Fruit fly (Drosophila melanogaster): ENCODE results near the gene nkd.

nkd gene

dm6 chr3L:19079798-19080691 is 34.8 kb upstream of the nkd start (continued):
- TF ChIP-seq CG15269 (tag; optimal IDR thresholded peaks at IDR 0.05) (peak; percentile 38), CG17829 (tag; optimal IDR thresholded peaks at IDR 0.05) (no peak), Fer3 (tag; optimal IDR thresholded peaks at IDR 0.05) (peak; percentile 13), sima (GFP tag; optimal IDR thresholded peaks at IDR 0.05) (no peak), Mad (GFP tag; optimal IDR thresholded peaks at IDR 0.05) (no peak), CG30431 (GFP tag; optimal IDR thresholded peaks at IDR 0.05) (no peak), onecut (GFP tag; IDR thresholded peaks at IDR 0.05) (no peak), CG14710 (tag; optimal IDR thresholded peaks at IDR 0.05) (no peak), dysf (GFP tag; IDR thresholded peaks at IDR 0.05) (peak; percentile 19; the same call in 1 of the 3 replicates), MBD-R2 (GFP tag; IDR thresholded peaks at IDR 0.05) (no peak), CG12219 (GFP tag; optimal IDR thresholded peaks at IDR 0.05) (peak; percentile 18), dmrt11E (tag; optimal IDR thresholded peaks at IDR 0.05) (no peak), shn (GFP tag; optimal IDR thresholded peaks at IDR 0.05) (peak; percentile 27), CG10959 (GFP tag; IDR thresholded peaks at IDR 0.05) (no peak), CG12391 (tag; optimal IDR thresholded peaks at IDR 0.05) (peak; percentile 17), ac (GFP tag; optimal IDR thresholded peaks at IDR 0.05) (no peak), CG4854 (GFP tag; optimal IDR thresholded peaks at IDR 0.05) (no peak), CG9797 (GFP tag; optimal IDR thresholded peaks at IDR 0.05) (no peak), grn (GFP tag; optimal IDR thresholded peaks at IDR 0.05) (no peak), CG12104 (GFP tag; optimal IDR thresholded peaks at IDR 0.05) (no peak), usp (GFP tag; optimal IDR thresholded peaks at IDR 0.05) (no peak), CG4820 (GFP tag; optimal IDR thresholded peaks at IDR 0.05) (peak; percentile 1), Atf3 (GFP tag; optimal IDR thresholded peaks at IDR 0.05) (no peak), Bteb2 (GFP tag; optimal IDR thresholded peaks at IDR 0.05) (no peak), E2f1 (GFP tag; IDR thresholded peaks at IDR 0.05) (no peak), peb (GFP tag; IDR thresholded peaks at IDR 0.05) (no peak), CG15696 (tag; optimal IDR thresholded peaks at IDR 0.05) (no peak), CG9215 (GFP tag; IDR thresholded peaks at IDR 0.05) (no peak), CG2129 (GFP tag; IDR thresholded peaks at IDR 0.05; ENCODE audit: partially characterized antibody) (no peak), zf30C (GFP tag; optimal IDR thresholded peaks at IDR 0.05) (no peak), CG1529 (GFP tag; optimal IDR thresholded peaks at IDR 0.05) (peak; percentile 31), CrebB (tag; optimal IDR thresholded peaks at IDR 0.05) (no peak), CG3065 (GFP tag; optimal IDR thresholded peaks at IDR 0.05) (no peak), CG14860 (GFP tag; IDR thresholded peaks at IDR 0.05; ENCODE audit: partially characterized antibody) (no peak), NC2α (GFP tag; optimal IDR thresholded peaks at IDR 0.05) (no peak), h (optimal IDR thresholded peaks at IDR 0.05) (no peak), CG7556 (GFP tag; optimal IDR thresholded peaks at IDR 0.05) (peak; percentile 78), CG5953 (GFP tag; IDR thresholded peaks at IDR 0.05) (no peak), Sin3A (optimal IDR thresholded peaks at IDR 0.05) (no peak), gt (GFP tag; IDR thresholded peaks at IDR 0.05) (no peak), CoRest (tag; optimal IDR thresholded peaks at IDR 0.05) (peak; percentile 54), ind (GFP tag; optimal IDR thresholded peaks at IDR 0.05) (peak; percentile 40), otp (GFP tag; IDR thresholded peaks at IDR 0.05) (no peak), wdn (GFP tag; IDR thresholded peaks at IDR 0.05) (no peak), rib (GFP tag; IDR thresholded peaks at IDR 0.05) (no peak), yki (optimal IDR thresholded peaks at IDR 0.05) (no peak), Tbp (GFP tag; optimal IDR thresholded peaks at IDR 0.05) (no peak), fd64A (GFP tag; optimal IDR thresholded peaks at IDR 0.05) (no peak), CG4617 (GFP tag; optimal IDR thresholded peaks at IDR 0.05; ENCODE audit: borderline replicate concordance) (no peak), caup (GFP tag; optimal IDR thresholded peaks at IDR 0.05; ENCODE audit: severe bottlenecking) (no peak), GATAe (GFP tag; conservative IDR thresholded peaks at IDR 0.05) (no peak), CG4404 (GFP tag; IDR thresholded peaks at IDR 0.05) (no peak)
